Worm (Caenorhabditis elegans) whole organism, young adult: ENCODE data around the gene popl-1.

Experiments
- B0019.2 ChIP-seq: fragments of 200-800 bp; sonication (Bioruptor generic); conservative IDR thresholded peaks from 2 replicates; pipeline ENCODE4 v1.3.6; 2022; ENCODE audit warnings: missing genetic modification reagents, missing genetic modification characterization, missing compliant biosample characterization
- B0261.1 ChIP-seq: sonication (generic microtip); optimal IDR thresholded peaks from 2 replicates; lab custom pipeline; 2016; ENCODE audit warnings: mild to moderate bottlenecking, missing genetic modification characterization, moderate library complexity, missing compliant biosample characterization
- C17E4.6 ChIP-seq: fragments of 200-800 bp; sonication (Bioruptor generic); IDR thresholded peaks from 2 replicates; pipeline ENCODE4 v1.3.6; 2022; ENCODE audit warnings: missing genetic modification reagents, missing genetic modification characterization, missing compliant biosample characterization
- F10E7.11 ChIP-seq: sonication (generic microtip); optimal IDR thresholded peaks from 2 replicates; lab custom pipeline; 2017; ENCODE audit warnings: mild to moderate bottlenecking, missing genetic modification characterization, moderate library complexity, missing compliant biosample characterization
- F55B11.4 ChIP-seq: sonication (generic microtip); optimal IDR thresholded peaks from 2 replicates; lab custom pipeline; 2016; ENCODE audit warnings: missing compliant biosample characterization, missing genetic modification characterization, borderline replicate concordance; ENCODE audit not compliant: insufficient read depth
- F57A8.1 ChIP-seq: fragments of 200-800 bp; sonication (Bioruptor generic); optimal IDR thresholded peaks from 2 replicates; lab custom pipeline; 2018; ENCODE audit warnings: mild to moderate bottlenecking, missing genetic modification characterization, moderate library complexity, missing compliant biosample characterization
- F57C9.4 ChIP-seq: sonication (generic microtip); optimal IDR thresholded peaks from 2 replicates; lab custom pipeline; 2017; ENCODE audit warnings: mild to moderate bottlenecking, missing genetic modification characterization, missing compliant biosample characterization
- Y56A3A.18 ChIP-seq: fragments of 200-800 bp; sonication (Bioruptor generic); IDR thresholded peaks from 2 replicates; pipeline ENCODE4 v1.3.6; 2022; ENCODE audit warnings: missing genetic modification reagents, missing genetic modification characterization, missing compliant biosample characterization
- Y67H2A.10 ChIP-seq: fragments of 200-800 bp; sonication (Bioruptor generic); conservative IDR thresholded peaks from 2 replicates; pipeline ENCODE4 v1.3.6; 2022; ENCODE audit warnings: missing genetic modification reagents, missing genetic modification characterization, missing compliant biosample characterization
- Y95B8A.8 ChIP-seq: fragments of 200-800 bp; sonication (Bioruptor generic); IDR thresholded peaks from 2 replicates; pipeline ENCODE4 v1.3.6; 2022; ENCODE audit warnings: missing genetic modification reagents, missing genetic modification characterization, missing compliant biosample characterization
- akir-1 ChIP-seq: fragments of 200-800 bp; sonication (Bioruptor generic); optimal IDR thresholded peaks from 2 replicates; lab custom pipeline; 2018; ENCODE audit warnings: mild to moderate bottlenecking, missing genetic modification characterization, moderate library complexity, missing compliant biosample characterization
- ama-1 ChIP-seq, 3 experiments: fragments of 150-350 bp in 1 of 3; sonication (generic microtip) in 2 of 3; optimal IDR thresholded peaks; 2 replicates each; lab custom pipeline; 2014 to 2018; ENCODE audit warnings: missing biosample characterization in 2 of 3, missing genetic modification characterization in 2 of 3, missing genetic modification reagents in 2 of 3
- aptf-3 ChIP-seq: fragments of 200-800 bp; sonication (Bioruptor generic); IDR thresholded peaks from 2 replicates; pipeline ENCODE4 v1.3.6; 2022; ENCODE audit warnings: missing genetic modification characterization, missing compliant biosample characterization
- attf-6 ChIP-seq: fragments of 200-800 bp; sonication (Bioruptor generic); IDR thresholded peaks from 2 replicates; pipeline ENCODE4 v1.3.6; 2022; ENCODE audit warnings: missing genetic modification reagents, missing genetic modification characterization, missing compliant biosample characterization
- bed-2 ChIP-seq: fragments of 200-800 bp; sonication (Bioruptor generic); IDR thresholded peaks from 2 replicates; pipeline ENCODE4 v1.3.6; 2022; ENCODE audit warnings: missing genetic modification reagents, missing genetic modification characterization, missing compliant biosample characterization
- cebp-1 ChIP-seq, 2 experiments: fragments of 200-800 bp in 1 of 2; sonication (Bioruptor generic) in 1 of 2; sonication (generic microtip) in 1 of 2; IDR thresholded peaks in 1 of 2; optimal IDR thresholded peaks in 1 of 2; 2 replicates each; pipeline versions ENCODE4 v1.3.6 to Lab custom; 2017 to 2022; ENCODE audit warnings: missing compliant biosample characterization in 2 of 2, missing genetic modification characterization in 2 of 2, mild to moderate bottlenecking in 1 of 2, missing genetic modification reagents in 1 of 2, moderate library complexity in 1 of 2
- cebp-2 ChIP-seq: fragments of 200-800 bp; sonication (Bioruptor generic); IDR thresholded peaks from 2 replicates; pipeline ENCODE4 v1.3.6; 2022; ENCODE audit warnings: missing genetic modification characterization, missing compliant biosample characterization
- ceh-100 ChIP-seq: fragments of 200-800 bp; sonication (Bioruptor generic); IDR thresholded peaks from 2 replicates; pipeline ENCODE4 v1.3.6; 2022; ENCODE audit warnings: missing genetic modification reagents, missing genetic modification characterization, missing compliant biosample characterization
- ceh-27 ChIP-seq: fragments of 200-800 bp; sonication (Bioruptor generic); optimal IDR thresholded peaks from 2 replicates; lab custom pipeline; 2018; ENCODE audit warnings: mild to moderate bottlenecking, missing genetic modification characterization, moderate library complexity, missing compliant biosample characterization
- ceh-40 ChIP-seq: fragments of 200-800 bp; sonication (Bioruptor generic); IDR thresholded peaks from 2 replicates; pipeline ENCODE4 v1.3.6; 2022; ENCODE audit warnings: missing genetic modification characterization, missing compliant biosample characterization
- ceh-58 ChIP-seq: fragments of 200-800 bp; sonication (Bioruptor generic); IDR thresholded peaks from 2 replicates; pipeline ENCODE4 v1.3.6; 2022; ENCODE audit warnings: missing genetic modification characterization, missing compliant biosample characterization
- efl-1 ChIP-seq: fragments of 150-350 bp; optimal IDR thresholded peaks from 2 replicates; lab custom pipeline; 2014; ENCODE audit warnings: missing biosample characterization, missing genetic modification reagents, missing genetic modification characterization
- egl-18 ChIP-seq: fragments of 200-800 bp; sonication (Bioruptor generic); IDR thresholded peaks from 2 replicates; pipeline ENCODE4 v1.3.6; 2022; ENCODE audit warnings: missing genetic modification reagents, missing genetic modification characterization, missing compliant biosample characterization
- egl-44 ChIP-seq: fragments of 200-800 bp; sonication (Bioruptor generic); IDR thresholded peaks from 2 replicates; pipeline ENCODE4 v1.3.6; 2022; ENCODE audit warnings: missing genetic modification reagents, missing genetic modification characterization, missing compliant biosample characterization
- egrh-3 ChIP-seq: fragments of 200-800 bp; sonication (Bioruptor generic); IDR thresholded peaks from 2 replicates; pipeline ENCODE4 v1.3.6; 2022; ENCODE audit warnings: missing genetic modification reagents, missing genetic modification characterization, missing compliant biosample characterization
- ekl-4 ChIP-seq: fragments of 200-800 bp; sonication (Bioruptor generic); IDR thresholded peaks from 2 replicates; pipeline ENCODE4 v1.3.6; 2022; ENCODE audit warnings: missing genetic modification reagents, missing genetic modification characterization, missing compliant biosample characterization
- hmg-20 ChIP-seq: fragments of 200-800 bp; sonication (Bioruptor generic); IDR thresholded peaks from 2 replicates; pipeline ENCODE4 v1.3.6; 2022; ENCODE audit warnings: missing genetic modification reagents, missing genetic modification characterization, missing compliant biosample characterization
- hsf-1 ChIP-seq: fragments of 200-800 bp; sonication (Bioruptor generic); IDR thresholded peaks from 2 replicates; pipeline ENCODE4 v1.3.6; 2022; ENCODE audit warnings: missing genetic modification reagents, missing genetic modification characterization, missing compliant biosample characterization
- let-526 ChIP-seq: fragments of 200-800 bp; sonication (Bioruptor generic); IDR thresholded peaks from 2 replicates; pipeline ENCODE4 v1.3.6; 2022; ENCODE audit warnings: missing genetic modification reagents, missing genetic modification characterization, missing compliant biosample characterization
- let-607 ChIP-seq, 2 experiments: fragments of 200-800 bp in 1 of 2; sonication (Bioruptor generic) in 1 of 2; sonication (generic microtip) in 1 of 2; optimal IDR thresholded peaks; 2 replicates each; lab custom pipeline; 2016 to 2018; ENCODE audit warnings: mild to moderate bottlenecking in 2 of 2, missing compliant biosample characterization in 2 of 2, missing genetic modification characterization in 2 of 2, moderate library complexity in 2 of 2, missing genotype in 1 of 2
- lin-35 ChIP-seq, 3 experiments: fragments of 150-350 bp in 2 of 3; sonication (generic microtip) in 1 of 3; optimal IDR thresholded peaks; 2 replicates each; lab custom pipeline; 2014 to 2018; ENCODE audit warnings: missing biosample characterization in 3 of 3, missing genetic modification characterization in 3 of 3, missing genetic modification reagents in 3 of 3
- lir-1 ChIP-seq: fragments of 200-800 bp; sonication (Bioruptor generic); conservative IDR thresholded peaks from 2 replicates; pipeline ENCODE4 v1.3.6; 2022; ENCODE audit warnings: missing genetic modification reagents, missing genetic modification characterization, missing compliant biosample characterization
- madf-10 ChIP-seq: sonication (generic microtip); optimal IDR thresholded peaks from 2 replicates; lab custom pipeline; 2016; ENCODE audit warnings: mild to moderate bottlenecking, missing genetic modification characterization, missing compliant biosample characterization
- madf-8 ChIP-seq: fragments of 200-800 bp; sonication (Bioruptor generic); conservative IDR thresholded peaks from 2 replicates; pipeline ENCODE4 v1.3.6; 2022; ENCODE audit warnings: missing genetic modification reagents, missing genetic modification characterization, missing compliant biosample characterization
- nfyb-1 ChIP-seq: fragments of 200-800 bp; sonication (Bioruptor generic); IDR thresholded peaks from 2 replicates; pipeline ENCODE4 v1.3.6; 2022; ENCODE audit warnings: missing genetic modification reagents, missing genetic modification characterization, missing compliant biosample characterization
- nhr-179 ChIP-seq: sonication (generic microtip); optimal IDR thresholded peaks from 2 replicates; lab custom pipeline; 2016; ENCODE audit warnings: mild to moderate bottlenecking, missing genetic modification characterization, missing compliant biosample characterization
- pbrm-1 ChIP-seq: fragments of 200-800 bp; sonication (Bioruptor generic); IDR thresholded peaks from 2 replicates; pipeline ENCODE4 v1.3.6; 2022; ENCODE audit warnings: missing genetic modification reagents, missing genetic modification characterization, missing compliant biosample characterization
- rpc-1 ChIP-seq, 2 experiments: fragments of 150-350 bp in 1 of 2; sonication (generic microtip) in 1 of 2; optimal IDR thresholded peaks; 2 replicates each; lab custom pipeline; 2014 to 2018; ENCODE audit warnings: missing biosample characterization in 1 of 2, missing genetic modification characterization in 1 of 2, missing genetic modification reagents in 1 of 2, missing genotype in 1 of 2
- snpc-3.4 ChIP-seq: sonication (generic microtip); optimal IDR thresholded peaks from 2 replicates; lab custom pipeline; 2017; ENCODE audit warnings: missing genetic modification characterization, mild to moderate bottlenecking, missing compliant biosample characterization, antibody characterized with exemption, moderate library complexity, missing genotype, missing genetic modification reagents
- snpc-4 ChIP-seq, 5 experiments: fragments of 150-350 bp in 1 of 5; sonication (generic microtip) in 4 of 5; optimal IDR thresholded peaks; 2 replicates each; lab custom pipeline; 2014 to 2018; ENCODE audit warnings: missing genetic modification characterization in 5 of 5, missing biosample characterization in 3 of 5, antibody characterized with exemption in 2 of 5, mild to moderate bottlenecking in 2 of 5, missing compliant biosample characterization in 2 of 5, missing genotype in 2 of 5, moderate library complexity in 2 of 5, missing genetic modification reagents in 1 of 5
- sptf-2 ChIP-seq: fragments of 200-800 bp; sonication (Bioruptor generic); optimal IDR thresholded peaks from 2 replicates; lab custom pipeline; 2018; ENCODE audit warnings: mild to moderate bottlenecking, missing genetic modification characterization, missing compliant biosample characterization
- unc-130 ChIP-seq: sonication (generic microtip); optimal IDR thresholded peaks from 2 replicates; lab custom pipeline; 2016; ENCODE audit warnings: missing genetic modification reagents, missing genetic modification characterization, missing compliant biosample characterization
- zfh-2 ChIP-seq: fragments of 200-800 bp; sonication (Bioruptor generic); conservative IDR thresholded peaks from 2 replicates; pipeline ENCODE4 v1.3.6; 2022; ENCODE audit warnings: missing genetic modification reagents, missing genetic modification characterization, missing compliant biosample characterization
- ztf-28 ChIP-seq: fragments of 200-800 bp; sonication (Bioruptor generic); IDR thresholded peaks from 2 replicates; pipeline ENCODE4 v1.3.6; 2022; ENCODE audit warnings: missing genetic modification reagents, missing genetic modification characterization, missing compliant biosample characterization
- ztf-6 ChIP-seq: fragments of 200-800 bp; sonication (Bioruptor generic); IDR thresholded peaks from 2 replicates; pipeline ENCODE4 v1.3.6; 2022; ENCODE audit warnings: missing genetic modification reagents, missing genetic modification characterization, missing compliant biosample characterization

popl-1 gene

DNA sequence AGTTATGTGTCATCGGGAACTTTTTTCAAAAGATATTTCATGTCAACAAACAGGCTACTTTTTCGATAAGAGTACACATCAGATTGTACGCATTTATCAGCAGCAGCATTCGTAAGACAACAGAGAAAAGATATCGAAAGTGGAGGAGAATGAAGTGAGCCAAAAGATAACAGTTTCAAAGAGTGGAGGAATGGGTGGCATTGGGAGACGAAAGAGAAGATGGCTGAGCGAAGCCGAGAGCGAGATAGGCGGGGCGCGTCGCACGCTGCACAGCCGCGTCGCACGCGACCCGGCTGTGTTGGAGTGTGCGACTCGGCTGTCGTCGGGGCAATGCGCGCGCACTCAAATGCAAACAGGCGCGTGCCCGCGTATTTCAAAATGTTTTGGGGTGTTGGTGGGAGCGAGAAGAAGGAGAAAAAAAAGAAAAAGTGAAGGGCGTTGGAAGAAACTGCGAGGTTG is 33.4 kb upstream of the popl-1 start (continued):
- TF ChIP-seq egl-44 (GFP tag; lab: Robert Waterston, UW): peak; percentile 69; the same call in 1 of the 2 replicates
- TF ChIP-seq Y56A3A.18 (GFP tag; lab: Robert Waterston, UW): no peak
- TF ChIP-seq snpc-4 (GFP tag; optimal IDR thresholded peaks at IDR 0.05; lab: Kevin White, UChicago): no peak
- peak in 3 of 4 experiments; percentile 66 to 69 (median 67) for TF ChIP-seq snpc-4 (tag; optimal IDR thresholded peaks at IDR 0.05; lab: Kevin White, UChicago)
- no peak for TF ChIP-seq rpc-1 (optimal IDR thresholded peaks at IDR 0.05; lab: Kevin White, UChicago)
- no peak for TF ChIP-seq rpc-1 (tag; optimal IDR thresholded peaks at IDR 0.05; lab: Kevin White, UChicago)
- TF ChIP-seq ztf-6 (GFP tag; lab: Robert Waterston, UW): no peak
- TF ChIP-seq akir-1 (GFP tag; lab: Kevin White, UChicago): peak; percentile 62
- TF ChIP-seq efl-1: peak; percentile 86
- 0 out of 2 replicates have a peak, but pooled peaks have one; percentile 78 for TF ChIP-seq cebp-2 (GFP tag; lab: Robert Waterston, UW)
- TF ChIP-seq Y95B8A.8 (GFP tag; lab: Robert Waterston, UW): peak; percentile 94
- TF ChIP-seq aptf-3 (GFP tag; lab: Robert Waterston, UW): peak; percentile 70; the same call in 1 of the 2 replicates
- TF ChIP-seq madf-8 (GFP tag; lab: Robert Waterston, UW): peak; percentile 73
- peak; percentile 90 for TF ChIP-seq ceh-27
- no peak for TF ChIP-seq attf-6
- peak; percentile 83 for TF ChIP-seq Y67H2A.10 (GFP tag; lab: Robert Waterston, UW)
- peak; percentile 83 to 87 for TF ChIP-seq let-607 (tag; optimal IDR thresholded peaks at IDR 0.05; lab: Kevin White, UChicago)
- no peak for TF ChIP-seq sptf-2 (GFP tag; lab: Kevin White, UChicago)
- no peak for TF ChIP-seq F57C9.4 (tag; lab: Kevin White, UChicago)
- peak; percentile 97 for TF ChIP-seq egrh-3 (GFP tag; lab: Robert Waterston, UW)
- TF ChIP-seq let-526: peak; percentile 84
- no peak for TF ChIP-seq egl-18 (GFP tag; lab: Robert Waterston, UW)
- peak; percentile 100 for TF ChIP-seq zfh-2 (GFP tag; lab: Robert Waterston, UW)
- TF ChIP-seq ceh-100 (GFP tag; lab: Robert Waterston, UW): peak; percentile 72
- 0 out of 2 replicates have a peak, but pooled peaks have one; percentile 66 for TF ChIP-seq ztf-28 (GFP tag; lab: Robert Waterston, UW)
- TF ChIP-seq bed-2 (GFP tag; lab: Robert Waterston, UW): no peak
- TF ChIP-seq ceh-40: no peak
- no peak for TF ChIP-seq snpc-3.4 (tag; lab: Kevin White, UChicago)
- TF ChIP-seq ekl-4: peak; percentile 89
- peak; percentile 14 for TF ChIP-seq B0261.1
- TF ChIP-seq C17E4.6 (GFP tag; lab: Robert Waterston, UW): peak; percentile 88
- no peak for TF ChIP-seq hmg-20 (GFP tag; lab: Robert Waterston, UW)
- no peak for TF ChIP-seq madf-10 (tag; lab: Kevin White, UChicago)
- TF ChIP-seq cebp-1 (GFP tag; IDR thresholded peaks at IDR 0.05; lab: Robert Waterston, UW): peak; percentile 94
- TF ChIP-seq cebp-1 (tag; optimal IDR thresholded peaks at IDR 0.05; lab: Kevin White, UChicago): peak; percentile 97
- 0 out of 2 replicates have a peak, but pooled peaks have one; percentile 16 for TF ChIP-seq ceh-58 (GFP tag; lab: Robert Waterston, UW)
- TF ChIP-seq nfyb-1 (GFP tag; lab: Robert Waterston, UW): peak; percentile 95
- TF ChIP-seq unc-130 (GFP tag; lab: Kevin White, UChicago): no peak
- no peak for TF ChIP-seq F10E7.11 (tag; lab: Kevin White, UChicago)
- no peak for TF ChIP-seq nhr-179 (tag; lab: Kevin White, UChicago)
- peak in 1 of 3 experiments; percentile 79 for TF ChIP-seq lin-35 (GFP tag; optimal IDR thresholded peaks at IDR 0.05; lab: Kevin White, UChicago)
- TF ChIP-seq pbrm-1 (GFP tag; lab: Robert Waterston, UW): peak; percentile 93
- no peak for TF ChIP-seq F57A8.1 (GFP tag; lab: Kevin White, UChicago)
- TF ChIP-seq ama-1 (optimal IDR thresholded peaks at IDR 0.05; lab: Kevin White, UChicago): peak; percentile 18
- peak in 1 of 2 experiments; percentile 8 for TF ChIP-seq ama-1 (GFP tag; optimal IDR thresholded peaks at IDR 0.05; lab: Kevin White, UChicago)
- TF ChIP-seq F55B11.4 (tag; lab: Kevin White, UChicago): no peak
- peak; percentile 80 for TF ChIP-seq hsf-1 (GFP tag; lab: Robert Waterston, UW)
- peak; percentile 74 for TF ChIP-seq lir-1
- 0 out of 2 replicates have a peak, but pooled peaks have one; percentile 17 for TF ChIP-seq B0019.2
